Worm (Caenorhabditis elegans) whole organism, L2 larva: ENCODE results near the gene glr-6.

ENCODE experiments used
- ama-1 ChIP-seq: fragments of 150-350 bp; optimal IDR thresholded peaks from 2 replicates; lab custom pipeline; 2018; ENCODE audit warnings: inconsistent platforms
- elt-1 ChIP-seq: fragments of 150-350 bp; optimal IDR thresholded peaks from 2 replicates; lab custom pipeline; 2014; ENCODE audit warnings: missing biosample characterization, missing genetic modification characterization
- fos-1 ChIP-seq: fragments of 150-350 bp; optimal IDR thresholded peaks from 2 replicates; lab custom pipeline; 2014; ENCODE audit warnings: missing biosample characterization, missing genetic modification characterization
- lsy-2 ChIP-seq, 2 experiments: fragments of 150-350 bp in 1 of 2; sonication (generic microtip) in 1 of 2; optimal IDR thresholded peaks; 2 replicates each; lab custom pipeline; 2014 to 2017; ENCODE audit warnings: missing biosample characterization in 2 of 2, missing genetic modification characterization in 2 of 2
- mab-5 ChIP-seq: fragments of 150-350 bp; optimal IDR thresholded peaks from 2 replicates; lab custom pipeline; 2014; ENCODE audit warnings: missing biosample characterization, missing genetic modification characterization
- mbf-1 ChIP-seq: sonication (generic microtip); optimal IDR thresholded peaks from 2 replicates; lab custom pipeline; 2017; ENCODE audit warnings: missing biosample characterization, missing genetic modification characterization
- nhr-237 ChIP-seq: fragments of 150-350 bp; optimal IDR thresholded peaks from 2 replicates; lab custom pipeline; 2014; ENCODE audit warnings: missing biosample characterization, missing genetic modification characterization
- skn-1 ChIP-seq: sonication (generic microtip); optimal IDR thresholded peaks from 2 replicates; lab custom pipeline; 2017; ENCODE audit warnings: missing biosample characterization, missing genetic modification characterization
- snpc-4 ChIP-seq: fragments of 150-350 bp; optimal IDR thresholded peaks from 2 replicates; lab custom pipeline; 2014; ENCODE audit warnings: missing biosample characterization, missing genetic modification characterization
- unc-39 ChIP-seq: fragments of 150-350 bp; optimal IDR thresholded peaks from 2 replicates; lab custom pipeline; 2014; ENCODE audit warnings: missing biosample characterization, missing genetic modification characterization
- unc-62 ChIP-seq: fragments of 150-350 bp; optimal IDR thresholded peaks from 2 replicates; lab custom pipeline; 2014; ENCODE audit warnings: missing biosample characterization, missing genetic modification reagents, missing genetic modification characterization
- zag-1 ChIP-seq: fragments of 150-350 bp; optimal IDR thresholded peaks from 2 replicates; lab custom pipeline; 2014; ENCODE audit warnings: missing biosample characterization, missing genetic modification characterization

ce11 chrX:6807137-6807861 lies 33.2 kb downstream of the glr-6 start:
- no peak for TF ChIP-seq fos-1
- TF ChIP-seq nhr-237 (tag; lab: Kevin White, UChicago): no peak
- TF ChIP-seq unc-39: no peak
- TF ChIP-seq mab-5 (tag; lab: Kevin White, UChicago): no peak
- no peak for TF ChIP-seq lsy-2 (tag; optimal IDR thresholded peaks at IDR 0.05; lab: Kevin White, UChicago)
- TF ChIP-seq unc-62 (GFP tag; lab: Kevin White, UChicago): no peak
- TF ChIP-seq skn-1 (tag; lab: Kevin White, UChicago): no peak
- TF ChIP-seq mbf-1 (tag; lab: Kevin White, UChicago): no peak
- no peak for TF ChIP-seq elt-1
- TF ChIP-seq zag-1 (tag; lab: Kevin White, UChicago): no peak
- no peak for TF ChIP-seq ama-1 (lab: Kevin White, UChicago)
- TF ChIP-seq snpc-4 (tag; lab: Kevin White, UChicago): no peak
